Worm (Caenorhabditis elegans) whole organism, early embryonic: Measurements from ENCODE around the gene frpr-21.

Source experiments
- B0310.2 ChIP-seq: sonication (generic microtip); optimal IDR thresholded peaks from 2 replicates; lab custom pipeline; 2016; ENCODE audit warnings: mild to moderate bottlenecking, missing genetic modification characterization, missing compliant biosample characterization
- ama-1 ChIP-seq: fragments of 150-350 bp; optimal IDR thresholded peaks from 2 replicates; lab custom pipeline; 2014
- ceh-13 ChIP-seq: fragments of 200-800 bp; sonication (Bioruptor generic); optimal IDR thresholded peaks from 2 replicates; lab custom pipeline; 2018; ENCODE audit warnings: mild to moderate bottlenecking, missing genetic modification characterization, missing compliant biosample characterization
- hmbx-1 ChIP-seq: sonication (generic microtip); optimal IDR thresholded peaks from 2 replicates; lab custom pipeline; 2016; ENCODE audit warnings: mild to moderate bottlenecking, missing genetic modification characterization, missing compliant biosample characterization
- hmg-4 ChIP-seq: fragments of 200-800 bp; sonication (Bioruptor generic); optimal IDR thresholded peaks from 2 replicates; lab custom pipeline; 2018; ENCODE audit warnings: mild to moderate bottlenecking, missing genetic modification characterization, missing compliant biosample characterization
- sea-1 ChIP-seq: fragments of 200-800 bp; sonication (Bioruptor generic); conservative IDR thresholded peaks from 2 replicates; pipeline ENCODE4 v1.3.6; 2022; ENCODE audit warnings: missing genetic modification characterization, missing compliant biosample characterization

DNA sequence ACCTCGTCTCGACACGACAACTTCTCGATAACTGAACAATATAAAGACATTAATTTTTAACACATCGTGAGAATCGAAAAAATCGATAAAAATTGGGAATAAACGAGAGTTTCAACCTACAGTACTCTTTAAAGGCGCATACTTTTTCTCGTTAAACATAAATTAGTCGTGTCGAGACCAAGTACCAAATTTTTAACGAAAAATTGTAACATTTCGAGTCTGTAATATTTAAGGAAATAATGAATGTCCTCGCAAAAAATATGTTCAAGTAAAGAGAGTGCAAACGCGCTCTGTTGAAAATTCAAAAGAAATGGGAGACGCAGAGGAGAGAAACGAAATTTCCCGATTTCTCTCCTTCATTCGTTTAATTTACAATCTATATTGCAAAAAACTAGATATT is 28.5 kb upstream of the frpr-21 start:
- TF ChIP-seq hmbx-1 (no peak), B0310.2 (tag; lab: Kevin White, UChicago) (no peak), ceh-13 (no peak), hmg-4 (no peak), ama-1 (no peak), sea-1 (GFP tag; lab: Robert Waterston, UW) (no peak)
